Worm (Caenorhabditis elegans) whole organism, late embryonic: ENCODE results near the gene F47B10.6.

Experiments used
- dve-1 ChIP-seq: sonication (generic microtip); optimal IDR thresholded peaks from 2 replicates; lab custom pipeline; 2017; ENCODE audit warnings: antibody characterized with exemption, mild to moderate bottlenecking, missing genetic modification characterization, missing compliant biosample characterization
- pros-1 ChIP-seq: fragments of 150-350 bp; optimal IDR thresholded peaks from 2 replicates; lab custom pipeline; 2014; ENCODE audit warnings: missing biosample characterization, missing genetic modification reagents, missing genetic modification characterization

- no peak for TF ChIP-seq pros-1
- no peak for TF ChIP-seq dve-1
Observed at ce11 chrX:10859622-10860021, 28.7 kb upstream of the F47B10.6 start.
